Worm (Caenorhabditis elegans): ENCODE results near the gene ttr-27.

The ttr-27 gene

DNA sequence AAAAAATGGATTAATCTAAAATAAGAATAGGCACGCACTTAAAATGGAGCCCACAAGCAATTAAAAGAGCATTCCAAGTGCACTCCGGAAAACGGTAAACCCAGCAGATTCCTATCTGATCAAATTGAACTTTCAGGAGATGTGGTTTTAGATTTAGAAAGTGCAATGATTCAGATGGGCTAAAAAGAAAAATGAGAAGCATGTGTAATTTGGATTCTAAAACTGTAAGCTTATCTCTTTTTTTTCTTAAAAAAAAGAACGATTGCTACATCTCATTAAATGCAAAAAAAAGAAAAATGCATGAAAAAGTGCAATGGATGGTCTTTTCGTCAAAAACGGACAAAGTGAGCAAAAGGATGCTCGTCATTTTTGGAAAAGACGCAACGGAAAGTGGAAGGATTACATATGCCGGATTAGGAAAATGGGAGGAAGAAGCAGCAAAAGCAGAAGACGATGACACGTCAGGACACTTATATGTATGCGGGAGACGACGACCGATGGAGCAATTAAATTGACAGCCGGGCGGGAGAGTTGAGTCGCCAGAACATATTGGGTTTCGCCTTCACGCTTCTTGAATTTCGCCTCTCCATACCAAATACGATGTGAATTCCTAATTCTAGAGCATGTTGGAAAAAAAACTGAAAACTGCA, 5.2 kb downstream of the ttr-27 start:
- peak; percentile 34 for TF ChIP-seq unc-55 (GFP tag; optimal IDR thresholded peaks at IDR 0.05)
- TF ChIP-seq ceh-16 (tag; optimal IDR thresholded peaks at IDR 0.05): no peak
- TF ChIP-seq mab-5 (tag; optimal IDR thresholded peaks at IDR 0.05): peak; percentile 37
- TF ChIP-seq sma-3 (GFP tag; optimal IDR thresholded peaks at IDR 0.05): no peak
- TF ChIP-seq snpc-4 (tag; optimal IDR thresholded peaks at IDR 0.05): no peak
- no peak for TF ChIP-seq unc-39 (tag; optimal IDR thresholded peaks at IDR 0.05)
- TF ChIP-seq lin-39 (tag; optimal IDR thresholded peaks at IDR 0.05): no peak
- peak; percentile 0 for TF ChIP-seq C34F6.9 (tag; optimal IDR thresholded peaks at IDR 0.05)
- no peak for TF ChIP-seq crh-2 (tag; optimal IDR thresholded peaks at IDR 0.05)
- no peak for TF ChIP-seq elt-1 (tag; optimal IDR thresholded peaks at IDR 0.05)

DNA sequence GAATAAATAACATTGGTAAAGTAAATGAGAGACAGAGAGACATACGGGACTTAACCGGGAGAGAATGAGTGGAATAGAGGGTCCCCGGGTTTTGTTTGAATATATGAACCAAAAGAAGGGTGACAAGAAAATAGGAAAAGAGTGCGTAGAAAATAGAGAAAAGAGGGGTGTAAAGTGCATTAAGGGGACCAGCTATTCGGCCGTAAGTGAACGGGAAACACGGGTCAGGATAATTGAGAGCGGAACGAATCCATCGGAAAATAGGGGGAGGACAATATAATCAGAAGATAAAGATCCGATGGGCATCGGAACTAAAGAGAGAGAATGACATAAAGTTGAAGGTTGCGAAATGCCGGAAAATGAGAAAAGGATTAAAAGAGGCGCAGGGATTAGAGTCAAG, 6.6 kb downstream of the ttr-27 start:
- TF ChIP-seq unc-55 (GFP tag; optimal IDR thresholded peaks at IDR 0.05) (peak; percentile 26), nhr-11 (tag; optimal IDR thresholded peaks at IDR 0.05) (no peak)

DNA sequence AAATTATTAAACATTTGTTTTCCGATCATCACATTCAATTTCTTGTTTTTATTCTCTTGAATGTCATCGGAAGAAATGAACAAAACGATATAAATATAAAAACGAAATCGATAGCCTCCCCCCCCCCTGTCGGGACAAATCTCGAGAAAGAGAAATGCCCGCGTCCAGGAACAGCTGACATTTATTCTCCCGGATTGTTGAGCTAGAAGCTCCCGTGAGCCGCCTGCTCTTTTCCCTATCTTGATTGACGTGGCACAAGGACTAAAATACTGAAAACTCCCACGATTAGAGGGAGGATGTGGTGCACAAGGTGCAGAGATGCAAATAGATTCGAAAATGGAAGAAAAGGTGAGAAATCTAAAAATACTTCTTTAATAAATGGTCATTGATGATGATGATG, 7.0 kb downstream of the ttr-27 start:
- TF ChIP-seq aly-2 (tag; optimal IDR thresholded peaks at IDR 0.05): no peak
- TF ChIP-seq zag-1 (tag; optimal IDR thresholded peaks at IDR 0.05): no peak
- TF ChIP-seq ztf-4 (tag; optimal IDR thresholded peaks at IDR 0.05): no peak
- TF ChIP-seq ceh-16 (tag; optimal IDR thresholded peaks at IDR 0.05): no peak
- no peak for TF ChIP-seq nhr-23 (tag; optimal IDR thresholded peaks at IDR 0.05)
- no peak for TF ChIP-seq nhr-25 (tag; optimal IDR thresholded peaks at IDR 0.05)
- no peak for TF ChIP-seq mbf-1 (tag; optimal IDR thresholded peaks at IDR 0.05)
- peak; percentile 15 for TF ChIP-seq F13H6.1 (tag; optimal IDR thresholded peaks at IDR 0.05)
- TF ChIP-seq nhr-129 (tag; optimal IDR thresholded peaks at IDR 0.05): peak; percentile 14
- peak; percentile 22 for TF ChIP-seq crh-2 (tag; optimal IDR thresholded peaks at IDR 0.05)
- TF ChIP-seq nhr-77 (tag; optimal IDR thresholded peaks at IDR 0.05): no peak

DNA sequence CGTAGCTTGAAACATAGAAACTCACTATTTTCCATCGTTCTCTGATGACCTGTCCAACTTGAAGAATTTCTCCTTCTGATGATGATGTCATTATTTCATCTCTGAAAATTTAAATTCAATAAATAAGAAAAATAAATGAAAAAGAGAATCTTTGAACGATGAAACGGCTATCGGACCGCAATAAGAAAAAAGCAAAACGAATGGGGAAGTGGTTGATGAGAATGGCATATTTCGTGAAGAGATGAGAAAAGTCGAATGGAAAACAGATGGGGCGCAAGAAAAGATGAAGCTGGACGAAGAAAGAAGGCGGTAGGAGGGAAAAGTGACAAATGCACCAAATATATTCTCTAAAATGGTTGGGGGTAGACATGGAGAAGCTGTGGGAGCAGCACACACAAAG, 8.1 kb downstream of the ttr-27 start, which contains the start of gene ttbk-7:
TSS of gene ttbk-7 (minus strand) at position 101 of the 400 bp plus-strand sequence.
- TF ChIP-seq ztf-4 (tag; optimal IDR thresholded peaks at IDR 0.05): no peak

DNA sequence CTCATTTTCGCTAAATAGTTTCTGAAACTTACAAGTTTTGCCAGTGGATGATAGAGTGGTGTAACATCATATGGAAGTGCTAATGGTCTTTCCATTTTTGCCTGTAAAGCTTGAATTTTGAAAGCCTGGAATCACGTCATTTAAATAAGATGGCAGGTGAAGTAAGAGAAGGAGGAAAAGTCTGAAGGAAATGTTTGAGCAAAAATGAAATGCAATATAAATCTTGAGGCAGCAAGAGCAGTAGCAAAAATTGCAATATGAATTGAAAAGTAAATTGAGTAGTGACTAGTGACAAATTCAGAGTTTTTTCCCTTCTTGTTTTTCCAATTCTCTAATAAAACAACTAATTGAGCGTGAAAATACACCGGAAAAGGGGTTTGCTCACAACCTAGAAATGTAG, 18.0 kb downstream of the ttr-27 start, which contains the start of gene glb-24:
TSS of gene glb-24 (minus strand) at position 101 of the 400 bp plus-strand sequence.
- TF ChIP-seq ZK546.5 (tag; optimal IDR thresholded peaks at IDR 0.05) (no peak), elt-3 (tag; optimal IDR thresholded peaks at IDR 0.05) (no peak), nhr-23 (tag; optimal IDR thresholded peaks at IDR 0.05) (no peak), nhr-237 (tag; optimal IDR thresholded peaks at IDR 0.05) (no peak), nhr-25 (tag; optimal IDR thresholded peaks at IDR 0.05) (no peak), sma-9 (GFP tag; optimal IDR thresholded peaks at IDR 0.05) (no peak), sma-9 (tag; optimal IDR thresholded peaks at IDR 0.05) (no peak), F13H6.1 (tag; optimal IDR thresholded peaks at IDR 0.05) (no peak), ama-1 (optimal IDR thresholded peaks at IDR 0.05) (no peak), alr-1 (tag; optimal IDR thresholded peaks at IDR 0.05) (no peak), mbf-1 (tag; optimal IDR thresholded peaks at IDR 0.05) (no peak), ceh-82 (tag; optimal IDR thresholded peaks at IDR 0.05) (no peak), nhr-6 (tag; optimal IDR thresholded peaks at IDR 0.05) (no peak), unc-55 (GFP tag; optimal IDR thresholded peaks at IDR 0.05) (no peak), egl-27 (tag; optimal IDR thresholded peaks at IDR 0.05) (no peak), elt-1 (tag; optimal IDR thresholded peaks at IDR 0.05) (no peak), lsy-2 (tag; optimal IDR thresholded peaks at IDR 0.05) (no peak), unc-39 (tag; optimal IDR thresholded peaks at IDR 0.05) (no peak), ceh-16 (tag; optimal IDR thresholded peaks at IDR 0.05) (no peak), crh-2 (tag; optimal IDR thresholded peaks at IDR 0.05) (no peak)

DNA sequence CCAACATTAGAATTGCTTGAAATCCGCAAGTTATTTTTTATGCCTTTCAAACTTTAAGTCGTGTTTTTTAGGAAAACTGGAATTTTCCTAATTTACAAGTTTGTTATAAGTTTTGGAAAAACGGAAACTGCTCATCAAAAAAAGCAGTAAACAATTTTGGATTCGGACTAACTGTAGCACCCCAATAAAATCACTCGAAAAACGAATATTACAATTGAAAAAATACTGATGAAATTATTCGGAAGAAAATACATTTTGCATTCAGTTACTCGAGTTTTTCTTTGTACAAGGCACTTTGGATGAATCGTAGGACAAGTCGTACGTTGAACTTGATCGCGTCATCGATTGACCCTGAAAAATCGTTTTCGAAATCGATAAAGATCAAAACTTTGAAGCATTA, 21.5 kb downstream of the ttr-27 start:
- no peak for TF ChIP-seq ztf-11 (tag; optimal IDR thresholded peaks at IDR 0.05)
- no peak for TF ChIP-seq ztf-4 (tag; optimal IDR thresholded peaks at IDR 0.05)
- TF ChIP-seq lsy-2 (tag; optimal IDR thresholded peaks at IDR 0.05): no peak
- TF ChIP-seq nhr-77 (tag; optimal IDR thresholded peaks at IDR 0.05): no peak
- no peak for TF ChIP-seq gmeb-1 (tag; optimal IDR thresholded peaks at IDR 0.05)
- TF ChIP-seq F13H6.1 (tag; optimal IDR thresholded peaks at IDR 0.05): no peak

Data from whole organism, L2 larva.